Worm (Caenorhabditis elegans) whole organism, L1 larva: ENCODE results near the gene dcn-1.
A peak's percentile ranks its signal among the peaks of the same experiment; 100 is the strongest.

Experiments used
- C16A3.4 ChIP-seq: fragments of 150-350 bp; optimal IDR thresholded peaks from 2 replicates; lab custom pipeline; 2014; ENCODE audit warnings: missing biosample characterization, missing genetic modification characterization
- Y116A8C.19 ChIP-seq: sonication (generic microtip); optimal IDR thresholded peaks from 2 replicates; lab custom pipeline; 2016; ENCODE audit warnings: missing compliant biosample characterization, missing genetic modification characterization, borderline replicate concordance
- alr-1 ChIP-seq: fragments of 200-800 bp; sonication (Bioruptor generic); optimal IDR thresholded peaks from 2 replicates; lab custom pipeline; 2018; ENCODE audit warnings: borderline replicate concordance, mild to moderate bottlenecking, missing genetic modification characterization, missing compliant biosample characterization
- ceh-63 ChIP-seq: fragments of 200-800 bp; sonication (Bioruptor generic); optimal IDR thresholded peaks from 2 replicates; lab custom pipeline; 2018; ENCODE audit warnings: mild to moderate bottlenecking, missing genetic modification characterization, missing compliant biosample characterization
- ceh-8 ChIP-seq: fragments of 200-800 bp; sonication (Bioruptor generic); optimal IDR thresholded peaks from 2 replicates; lab custom pipeline; 2018; ENCODE audit warnings: mild to moderate bottlenecking, missing genetic modification characterization, moderate library complexity, missing compliant biosample characterization
- ceh-82 ChIP-seq, 3 experiments: fragments of 150-350 bp in 1 of 3; sonication (generic microtip) in 2 of 3; optimal IDR thresholded peaks; 2 replicates each; lab custom pipeline; 2014 to 2017; ENCODE audit warnings: missing biosample characterization in 3 of 3, missing genetic modification characterization in 3 of 3
- ceh-88 ChIP-seq: fragments of 200-800 bp; sonication (Bioruptor generic); IDR thresholded peaks from 2 replicates; pipeline ENCODE4 v1.3.6; 2022; ENCODE audit warnings: missing genetic modification characterization, missing compliant biosample characterization
- ceh-90 ChIP-seq: sonication (generic microtip); optimal IDR thresholded peaks from 2 replicates; lab custom pipeline; 2016; ENCODE audit warnings: missing genetic modification characterization, missing compliant biosample characterization
- ces-1 ChIP-seq: fragments of 150-350 bp; optimal IDR thresholded peaks from 2 replicates; lab custom pipeline; 2014; ENCODE audit warnings: missing biosample characterization, missing genetic modification reagents, missing genetic modification characterization
- dpl-1 ChIP-seq, 3 experiments: fragments of 150-350 bp in 2 of 3; sonication (generic microtip) in 1 of 3; optimal IDR thresholded peaks; 2 replicates each; lab custom pipeline; 2014 to 2017; ENCODE audit warnings: missing biosample characterization in 3 of 3, missing genetic modification characterization in 3 of 3, missing genetic modification reagents in 3 of 3
- efl-1 ChIP-seq, 4 experiments: fragments of 150-350 bp; optimal IDR thresholded peaks in 3 of 4; peaks in 1 of 4; 1 replicate in 1 of 4; 2 replicates in 3 of 4; lab custom pipeline; 2014; ENCODE audit warnings: missing biosample characterization in 2 of 4, missing genetic modification characterization in 2 of 4, missing genetic modification reagents in 2 of 4
- efl-3 ChIP-seq: fragments of 200-800 bp; sonication (Bioruptor generic); optimal IDR thresholded peaks from 2 replicates; lab custom pipeline; 2018; ENCODE audit warnings: mild to moderate bottlenecking, missing genetic modification characterization, missing compliant biosample characterization
- egl-13 ChIP-seq: sonication (generic microtip); optimal IDR thresholded peaks from 2 replicates; lab custom pipeline; 2016; ENCODE audit warnings: missing genotype, missing genetic modification reagents, missing genetic modification characterization, missing compliant biosample characterization
- egl-27 ChIP-seq, 2 experiments: fragments of 150-350 bp in 1 of 2; sonication (generic microtip); optimal IDR thresholded peaks; 3 replicates each; lab custom pipeline; 2017 to 2018; ENCODE audit warnings: missing biosample characterization in 2 of 2, missing genetic modification characterization in 2 of 2, missing genetic modification reagents in 2 of 2
- elt-2 ChIP-seq: sonication (generic microtip); optimal IDR thresholded peaks from 2 replicates; lab custom pipeline; 2016; ENCODE audit warnings: missing genetic modification characterization, mild to moderate bottlenecking, inconsistent platforms, missing compliant biosample characterization, missing genetic modification reagents
- fkh-10 ChIP-seq: sonication (generic microtip); optimal IDR thresholded peaks from 2 replicates; lab custom pipeline; 2017; ENCODE audit warnings: missing biosample characterization, missing genetic modification reagents, missing genetic modification characterization
- fkh-8 ChIP-seq: sonication (generic microtip); optimal IDR thresholded peaks from 2 replicates; lab custom pipeline; 2016; ENCODE audit warnings: mild to moderate bottlenecking, missing genetic modification characterization, missing compliant biosample characterization
- grh-1 ChIP-seq: fragments of 200-800 bp; sonication (Bioruptor generic); IDR thresholded peaks from 2 replicates; pipeline ENCODE4 v1.3.6; 2022; ENCODE audit warnings: missing genetic modification reagents, missing genetic modification characterization, missing compliant biosample characterization
- hpl-2 ChIP-seq: fragments of 150-350 bp; optimal IDR thresholded peaks from 2 replicates; lab custom pipeline; 2014; ENCODE audit warnings: missing biosample characterization, missing genetic modification reagents, missing genetic modification characterization
- isw-1 ChIP-seq: fragments of 200-800 bp; sonication (Bioruptor generic); IDR thresholded peaks from 2 replicates; pipeline ENCODE4 v1.3.6; 2022; ENCODE audit warnings: missing genetic modification characterization, missing compliant biosample characterization
- jun-1 ChIP-seq: fragments of 150-350 bp; optimal IDR thresholded peaks from 2 replicates; lab custom pipeline; 2014; ENCODE audit warnings: missing biosample characterization, missing genetic modification reagents, missing genetic modification characterization
- lin-13 ChIP-seq: fragments of 150-350 bp; optimal IDR thresholded peaks from 2 replicates; lab custom pipeline; 2014; ENCODE audit warnings: missing biosample characterization, missing genetic modification reagents, missing genetic modification characterization
- lin-14 ChIP-seq: fragments of 200-800 bp; sonication (Bioruptor generic); optimal IDR thresholded peaks from 2 replicates; lab custom pipeline; 2018; ENCODE audit warnings: mild to moderate bottlenecking, missing genetic modification characterization, moderate library complexity, missing compliant biosample characterization
- lin-39 ChIP-seq: fragments of 150-350 bp; optimal IDR thresholded peaks from 2 replicates; lab custom pipeline; 2014; ENCODE audit warnings: missing biosample characterization, missing genetic modification reagents, missing genetic modification characterization
- lsy-2 ChIP-seq, 2 experiments: fragments of 150-350 bp; optimal IDR thresholded peaks; 2 replicates each; lab custom pipeline; 2014; ENCODE audit warnings: missing biosample characterization in 2 of 2, missing genetic modification characterization in 2 of 2
- mab-9 ChIP-seq: fragments of 200-800 bp; sonication (Bioruptor generic); IDR thresholded peaks from 2 replicates; pipeline ENCODE4 v1.3.6; 2022; ENCODE audit warnings: missing genetic modification reagents, missing genetic modification characterization, missing compliant biosample characterization
- mef-2 ChIP-seq: fragments of 150-350 bp; optimal IDR thresholded peaks from 2 replicates; lab custom pipeline; 2014; ENCODE audit warnings: missing biosample characterization, missing genetic modification characterization
- mep-1 ChIP-seq: fragments of 150-350 bp; optimal IDR thresholded peaks from 2 replicates; lab custom pipeline; 2014; ENCODE audit warnings: missing biosample characterization, missing genetic modification characterization
- nhr-11 ChIP-seq: fragments of 150-350 bp; optimal IDR thresholded peaks from 2 replicates; lab custom pipeline; 2014; ENCODE audit warnings: missing biosample characterization, missing genetic modification characterization
- nhr-12 ChIP-seq: sonication (generic microtip); optimal IDR thresholded peaks from 2 replicates; lab custom pipeline; 2017; ENCODE audit warnings: missing biosample characterization, missing genetic modification characterization
- nhr-20 ChIP-seq: sonication (generic microtip); optimal IDR thresholded peaks from 2 replicates; lab custom pipeline; 2016; ENCODE audit warnings: mild to moderate bottlenecking, missing genetic modification characterization, missing compliant biosample characterization
- nhr-28 ChIP-seq: fragments of 150-350 bp; optimal IDR thresholded peaks from 2 replicates; lab custom pipeline; 2014; ENCODE audit warnings: missing biosample characterization, missing genetic modification characterization
- nhr-47 ChIP-seq: sonication (generic microtip); optimal IDR thresholded peaks from 2 replicates; lab custom pipeline; 2016; ENCODE audit warnings: mild to moderate bottlenecking, missing genetic modification characterization, moderate library complexity, missing compliant biosample characterization
- nhr-71 ChIP-seq: sonication (generic microtip); optimal IDR thresholded peaks from 2 replicates; lab custom pipeline; 2016; ENCODE audit warnings: mild to moderate bottlenecking, missing genetic modification characterization, moderate library complexity, missing compliant biosample characterization
- nhr-77 ChIP-seq: fragments of 150-350 bp; optimal IDR thresholded peaks from 2 replicates; lab custom pipeline; 2014; ENCODE audit warnings: missing biosample characterization, missing genetic modification characterization
- pag-3 ChIP-seq: sonication (generic microtip); optimal IDR thresholded peaks from 2 replicates; lab custom pipeline; 2017; ENCODE audit warnings: missing genetic modification characterization, mild to moderate bottlenecking, missing compliant biosample characterization, antibody characterized with exemption, borderline replicate concordance; ENCODE audit not compliant: insufficient read depth
- pqm-1 ChIP-seq: sonication (generic microtip); optimal IDR thresholded peaks from 3 replicates; lab custom pipeline; 2017; ENCODE audit warnings: missing biosample characterization, missing genetic modification characterization
- rnt-1 ChIP-seq: sonication (generic microtip); optimal IDR thresholded peaks from 2 replicates; lab custom pipeline; 2016; ENCODE audit warnings: mild to moderate bottlenecking, missing genetic modification characterization, moderate library complexity, missing compliant biosample characterization
- skn-1 ChIP-seq: fragments of 150-350 bp; optimal IDR thresholded peaks from 2 replicates; lab custom pipeline; 2014; ENCODE audit warnings: missing biosample characterization, missing genetic modification characterization
- snu-23 ChIP-seq: sonication (generic microtip); optimal IDR thresholded peaks from 2 replicates; lab custom pipeline; 2016; ENCODE audit warnings: missing genetic modification characterization, missing compliant biosample characterization
- sptf-1 ChIP-seq: fragments of 150-350 bp; optimal IDR thresholded peaks from 2 replicates; lab custom pipeline; 2014; ENCODE audit warnings: missing biosample characterization, missing genetic modification characterization
- swsn-7 ChIP-seq: sonication (generic microtip); optimal IDR thresholded peaks from 2 replicates; lab custom pipeline; 2016; ENCODE audit warnings: missing genetic modification characterization, missing compliant biosample characterization
- tbx-2 ChIP-seq: sonication (generic microtip); optimal IDR thresholded peaks from 2 replicates; lab custom pipeline; 2016; ENCODE audit warnings: missing genetic modification characterization, missing compliant biosample characterization
- unc-30 ChIP-seq: sonication (generic microtip); optimal IDR thresholded peaks from 2 replicates; lab custom pipeline; 2017; ENCODE audit warnings: missing biosample characterization, missing genetic modification characterization
- xbp-1 ChIP-seq: sonication (generic microtip); optimal IDR thresholded peaks from 2 replicates; lab custom pipeline; 2016; ENCODE audit warnings: missing genetic modification characterization, missing compliant biosample characterization
- zag-1 ChIP-seq: fragments of 150-350 bp; optimal IDR thresholded peaks from 2 replicates; lab custom pipeline; 2014; ENCODE audit warnings: missing biosample characterization, missing genetic modification characterization
- zip-4 ChIP-seq: fragments of 200-800 bp; sonication (Bioruptor generic); optimal IDR thresholded peaks from 2 replicates; lab custom pipeline; 2018; ENCODE audit warnings: mild to moderate bottlenecking, missing genetic modification characterization, moderate library complexity, missing compliant biosample characterization

Gene dcn-1

DNA sequence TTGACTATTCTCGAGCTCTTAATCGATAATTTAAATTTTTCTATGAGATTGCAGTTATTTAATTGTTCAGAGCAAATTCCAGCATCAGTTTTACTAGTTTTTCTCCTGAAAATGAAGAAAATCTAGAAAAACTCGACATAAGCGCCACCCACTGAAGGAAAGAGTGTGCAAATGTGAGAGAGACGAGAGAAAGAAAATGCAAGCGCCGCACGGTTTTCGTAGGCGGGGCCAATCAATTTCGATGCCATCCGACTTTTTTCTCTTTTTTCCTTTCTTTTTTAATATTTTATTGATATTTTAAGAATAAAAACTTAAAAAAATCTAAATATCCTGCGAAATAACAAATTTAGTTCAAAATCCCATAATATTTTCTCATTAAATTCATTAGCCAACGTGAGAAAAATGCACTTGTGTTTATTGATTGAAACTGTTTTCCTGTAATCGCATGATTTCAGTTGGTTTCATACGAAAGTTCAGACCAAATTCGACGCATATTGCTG is 18.9 kb downstream of the dcn-1 start, which contains the start of gene cdk-12 (continued):
- peak; percentile 60 for TF ChIP-seq snu-23
- peak; percentile 63 for TF ChIP-seq mep-1
- no peak for TF ChIP-seq nhr-77
- no peak for TF ChIP-seq ces-1 (GFP tag; lab: Kevin White, UChicago)
- TF ChIP-seq pag-3 (tag; lab: Kevin White, UChicago): peak; percentile 69
- TF ChIP-seq nhr-71 (tag; lab: Kevin White, UChicago): peak; percentile 66
- peak; percentile 39 to 57 for TF ChIP-seq efl-1 (optimal IDR thresholded peaks at IDR 0.05; lab: Kevin White, UChicago)
- TF ChIP-seq efl-1 (GFP tag; optimal IDR thresholded peaks at IDR 0.05 in 1 of 2; lab: Kevin White, UChicago): peak; percentile 51 to 94
- peak; percentile 35 for TF ChIP-seq C16A3.4 (tag; lab: Kevin White, UChicago)
- peak; percentile 52 for TF ChIP-seq swsn-7 (tag; lab: Kevin White, UChicago)
- TF ChIP-seq ceh-88 (GFP tag; lab: Robert Waterston, UW): no peak
- no peak for TF ChIP-seq lin-39 (tag; lab: Kevin White, UChicago)
- TF ChIP-seq lsy-2 (tag; optimal IDR thresholded peaks at IDR 0.05; lab: Kevin White, UChicago): peak; percentile 62 to 72
- no peak for TF ChIP-seq nhr-12 (tag; lab: Kevin White, UChicago)
- no peak for TF ChIP-seq ceh-8 (GFP tag; lab: Kevin White, UChicago)
- TF ChIP-seq fkh-8 (tag; lab: Kevin White, UChicago): no peak
- no peak for TF ChIP-seq mef-2
- TF ChIP-seq nhr-20: peak; percentile 34

DNA sequence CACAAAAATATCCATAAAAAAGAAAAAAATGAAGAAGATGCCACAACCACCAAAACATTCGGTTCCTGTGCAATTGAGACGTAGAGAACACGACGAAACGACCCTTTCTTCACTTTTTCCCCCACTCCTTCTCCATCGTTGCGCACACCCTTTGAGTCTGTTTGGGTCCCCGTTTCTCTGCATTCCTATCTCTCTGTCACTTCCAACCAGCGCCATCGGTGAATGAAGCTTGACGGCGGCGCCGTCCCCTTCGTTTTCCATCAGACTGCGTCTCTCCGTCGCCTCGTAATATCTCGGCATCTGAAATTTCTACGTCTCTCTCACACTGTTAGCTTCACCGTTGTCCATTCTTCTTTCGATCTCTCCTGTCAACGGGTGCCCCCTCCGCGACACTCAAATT is 21.9 kb downstream of the dcn-1 start:
- TF ChIP-seq grh-1 (GFP tag; lab: Robert Waterston, UW) (no peak), jun-1 (tag; lab: Kevin White, UChicago) (peak; percentile 41), rnt-1 (tag; lab: Kevin White, UChicago) (no peak), tbx-2 (tag; lab: Kevin White, UChicago) (no peak), egl-13 (tag; lab: Kevin White, UChicago) (no peak), lin-39 (tag; lab: Kevin White, UChicago) (no peak), Y116A8C.19 (tag; lab: Kevin White, UChicago) (no peak), nhr-20 (no peak), elt-2 (no peak), lin-13 (no peak), nhr-47 (tag; lab: Kevin White, UChicago) (peak; percentile 40), nhr-71 (tag; lab: Kevin White, UChicago) (peak; percentile 34), pqm-1 (tag; lab: Kevin White, UChicago) (no peak), ceh-82 (tag; optimal IDR thresholded peaks at IDR 0.05; lab: Kevin White, UChicago) (peak in 2 of 3 experiments; percentile 36 to 41), ces-1 (GFP tag; lab: Kevin White, UChicago) (no peak), snu-23 (peak; percentile 25), zip-4 (GFP tag; lab: Kevin White, UChicago) (no peak), xbp-1 (tag; lab: Kevin White, UChicago) (peak; percentile 9), alr-1 (tag; lab: Kevin White, UChicago) (no peak), mab-9 (GFP tag; lab: Robert Waterston, UW) (no peak), mep-1 (no peak), swsn-7 (tag; lab: Kevin White, UChicago) (peak; percentile 31), fkh-10 (GFP tag; lab: Kevin White, UChicago) (no peak), lsy-2 (tag; optimal IDR thresholded peaks at IDR 0.05; lab: Kevin White, UChicago) (peak in 1 of 2 experiments; percentile 46), pag-3 (tag; lab: Kevin White, UChicago) (no peak), fkh-8 (tag; lab: Kevin White, UChicago) (peak; percentile 66), skn-1 (tag; lab: Kevin White, UChicago) (no peak), ceh-90 (tag; lab: Kevin White, UChicago) (no peak), sptf-1 (tag; lab: Kevin White, UChicago) (no peak), zag-1 (tag; lab: Kevin White, UChicago) (no peak), unc-30 (no peak), ceh-8 (GFP tag; lab: Kevin White, UChicago) (no peak), efl-1 (optimal IDR thresholded peaks at IDR 0.05; lab: Kevin White, UChicago) (peak in 1 of 2 experiments; percentile 48), efl-1 (GFP tag; optimal IDR thresholded peaks at IDR 0.05 in 1 of 2; lab: Kevin White, UChicago) (peak; percentile 19 to 24), lin-14 (GFP tag; lab: Kevin White, UChicago) (peak; percentile 86), ceh-88 (GFP tag; lab: Robert Waterston, UW) (no peak), dpl-1 (GFP tag; optimal IDR thresholded peaks at IDR 0.05; lab: Kevin White, UChicago) (peak in 1 of 3 experiments; percentile 8), nhr-28 (tag; lab: Kevin White, UChicago) (no peak), hpl-2 (no peak), isw-1 (GFP tag; lab: Robert Waterston, UW) (peak; percentile 39; the same call in 1 of the 2 replicates), nhr-11 (tag; lab: Kevin White, UChicago) (no peak), ceh-63 (GFP tag; lab: Kevin White, UChicago) (no peak), efl-3 (GFP tag; lab: Kevin White, UChicago) (no peak), egl-27 (tag; optimal IDR thresholded peaks at IDR 0.05; lab: Kevin White, UChicago) (no peak)
